Worm (Caenorhabditis elegans): Measurements from ENCODE around the gene cht-4.
A peak's percentile ranks its signal among the peaks of the same experiment; 100 is the strongest.

Gene cht-4

DNA sequence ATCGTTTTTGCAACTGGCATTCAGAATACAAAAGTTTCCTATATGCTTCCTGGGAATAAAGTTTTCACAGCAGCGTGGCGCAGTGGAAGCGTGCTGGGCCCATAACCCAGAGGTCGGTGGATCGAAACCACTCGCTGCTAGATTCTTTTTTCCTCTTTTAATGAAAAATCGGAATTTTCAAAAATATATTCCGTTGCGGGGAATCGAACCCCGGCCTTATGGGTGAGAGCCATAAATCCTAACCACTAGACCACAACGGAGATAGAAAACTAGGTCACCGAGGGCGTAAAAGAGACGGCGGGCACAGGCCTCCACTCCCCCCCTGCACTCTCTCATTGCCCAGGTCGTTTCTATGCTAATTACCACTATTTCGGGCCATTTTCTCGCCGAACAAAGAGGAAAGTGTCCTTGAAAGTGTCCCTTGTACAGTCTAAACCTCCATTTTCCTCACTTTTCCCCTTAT is 52.7 kb downstream of the cht-4 start, which contains the start of gene Y22D7AL.6 (continued):
- TF ChIP-seq mab-9 (GFP tag; IDR thresholded peaks at IDR 0.05), result 0 out of 2 replicates have a peak, but pooled peaks have one; percentile 15
- no peak for TF ChIP-seq mep-1 (tag; optimal IDR thresholded peaks at IDR 0.05)
- no peak for TF ChIP-seq irx-1 (tag; optimal IDR thresholded peaks at IDR 0.05)
- TF ChIP-seq snu-23 (GFP tag; optimal IDR thresholded peaks at IDR 0.05), result peak; percentile 50
- TF ChIP-seq swsn-7 (tag; optimal IDR thresholded peaks at IDR 0.05), result peak; percentile 6
- no peak for TF ChIP-seq efl-3 (GFP tag; optimal IDR thresholded peaks at IDR 0.05)
- TF ChIP-seq egl-13 (tag; optimal IDR thresholded peaks at IDR 0.05), result no peak
- TF ChIP-seq nhr-237 (tag; optimal IDR thresholded peaks at IDR 0.05), result no peak
- TF ChIP-seq ceh-82 (tag; optimal IDR thresholded peaks at IDR 0.05), result peak in 1 of 3 experiments; percentile 13
- no peak for TF ChIP-seq ama-1 (optimal IDR thresholded peaks at IDR 0.05)
- TF ChIP-seq pqm-1 (tag; optimal IDR thresholded peaks at IDR 0.05), result no peak
- TF ChIP-seq elt-3 (tag; optimal IDR thresholded peaks at IDR 0.05), result no peak
- peak; percentile 31; the same call in 1 of the 2 replicates for TF ChIP-seq nhr-19 (GFP tag; conservative IDR thresholded peaks at IDR 0.05)
- TF ChIP-seq hlh-17 (GFP tag; optimal IDR thresholded peaks at IDR 0.05; ENCODE audit: borderline replicate concordance), result no peak
- TF ChIP-seq unc-30 (tag; optimal IDR thresholded peaks at IDR 0.05), result no peak
- TF ChIP-seq hpl-2 (GFP tag; optimal IDR thresholded peaks at IDR 0.05), result no peak
- TF ChIP-seq ets-5 (GFP tag; IDR thresholded peaks at IDR 0.05), result no peak
- no peak for TF ChIP-seq C34B4.2 (tag; optimal IDR thresholded peaks at IDR 0.05)
- no peak for TF ChIP-seq dpl-1 (GFP tag; optimal IDR thresholded peaks at IDR 0.05)
- TF ChIP-seq nhr-11 (tag; optimal IDR thresholded peaks at IDR 0.05), result no peak
- no peak for TF ChIP-seq ceh-88 (GFP tag; IDR thresholded peaks at IDR 0.05)
- TF ChIP-seq nhr-77 (tag; optimal IDR thresholded peaks at IDR 0.05), result no peak
- TF ChIP-seq pag-3 (tag; optimal IDR thresholded peaks at IDR 0.05; ENCODE audit: borderline replicate concordance, insufficient read depth), result no peak
- no peak for TF ChIP-seq lin-15B (tag; optimal IDR thresholded peaks at IDR 0.05)
- no peak for TF ChIP-seq isw-1 (GFP tag; IDR thresholded peaks at IDR 0.05)
- TF ChIP-seq tlp-1 (tag; optimal IDR thresholded peaks at IDR 0.05), result no peak
- TF ChIP-seq alr-1 (tag; optimal IDR thresholded peaks at IDR 0.05; ENCODE audit: borderline replicate concordance), result no peak
- peak; percentile 86 for TF ChIP-seq blmp-1 (tag; optimal IDR thresholded peaks at IDR 0.05)
- no peak for TF ChIP-seq jun-1 (tag; optimal IDR thresholded peaks at IDR 0.05)
- TF ChIP-seq zip-4 (GFP tag; optimal IDR thresholded peaks at IDR 0.05), result no peak
- no peak for TF ChIP-seq ceh-8 (GFP tag; optimal IDR thresholded peaks at IDR 0.05)
- no peak for TF ChIP-seq C04F5.9 (tag; optimal IDR thresholded peaks at IDR 0.05)
- TF ChIP-seq skn-1 (tag; optimal IDR thresholded peaks at IDR 0.05), result peak; percentile 21
- TF ChIP-seq unc-130 (tag; optimal IDR thresholded peaks at IDR 0.05), result no peak
- no peak for TF ChIP-seq fkh-4 (tag; optimal IDR thresholded peaks at IDR 0.05; ENCODE audit: borderline replicate concordance)
- TF ChIP-seq lir-3 (tag; optimal IDR thresholded peaks at IDR 0.05; ENCODE audit: poor library complexity), result no peak
- TF ChIP-seq unc-86 (tag; optimal IDR thresholded peaks at IDR 0.05), result no peak
- peak; percentile 24 for TF ChIP-seq tbx-2 (tag; optimal IDR thresholded peaks at IDR 0.05)
- TF ChIP-seq egl-27 (tag; optimal IDR thresholded peaks at IDR 0.05), result no peak
- TF ChIP-seq nhr-28 (tag; optimal IDR thresholded peaks at IDR 0.05), result no peak
- no peak for TF ChIP-seq ces-1 (GFP tag; optimal IDR thresholded peaks at IDR 0.05)
- TF ChIP-seq nhr-20 (tag; optimal IDR thresholded peaks at IDR 0.05), result peak; percentile 8
- no peak for TF ChIP-seq lin-39 (tag; optimal IDR thresholded peaks at IDR 0.05)

ce11 chrIII:1603776-1604175 is 53.5 kb downstream of the cht-4 start:
- TF ChIP-seq C34B4.2 (tag; optimal IDR thresholded peaks at IDR 0.05) (no peak), nhr-85 (tag) (no peak), C04F5.9 (tag; optimal IDR thresholded peaks at IDR 0.05) (no peak), ceh-82 (tag; optimal IDR thresholded peaks at IDR 0.05) (no peak), lin-39 (tag; optimal IDR thresholded peaks at IDR 0.05) (no peak), isw-1 (GFP tag; IDR thresholded peaks at IDR 0.05) (no peak), C16A3.4 (tag; optimal IDR thresholded peaks at IDR 0.05) (no peak), nhr-71 (tag; optimal IDR thresholded peaks at IDR 0.05) (no peak), mep-1 (tag; optimal IDR thresholded peaks at IDR 0.05) (no peak), unc-86 (tag; optimal IDR thresholded peaks at IDR 0.05) (no peak), fos-1 (tag; optimal IDR thresholded peaks at IDR 0.05) (no peak), nhr-20 (tag; optimal IDR thresholded peaks at IDR 0.05) (no peak), vab-15 (tag; optimal IDR thresholded peaks at IDR 0.05) (no peak), snu-23 (GFP tag; optimal IDR thresholded peaks at IDR 0.05) (no peak), snpc-4 (tag; optimal IDR thresholded peaks at IDR 0.05) (no peak), unc-98 (GFP tag; IDR thresholded peaks at IDR 0.05) (no peak), nhr-12 (tag; optimal IDR thresholded peaks at IDR 0.05) (no peak), nhr-47 (tag; optimal IDR thresholded peaks at IDR 0.05) (no peak), ztf-11 (tag; optimal IDR thresholded peaks at IDR 0.05) (no peak), pax-3 (tag; optimal IDR thresholded peaks at IDR 0.05) (no peak)
